Worm (Caenorhabditis elegans): Measurements from ENCODE around the gene rpl-25.1.

DNA sequence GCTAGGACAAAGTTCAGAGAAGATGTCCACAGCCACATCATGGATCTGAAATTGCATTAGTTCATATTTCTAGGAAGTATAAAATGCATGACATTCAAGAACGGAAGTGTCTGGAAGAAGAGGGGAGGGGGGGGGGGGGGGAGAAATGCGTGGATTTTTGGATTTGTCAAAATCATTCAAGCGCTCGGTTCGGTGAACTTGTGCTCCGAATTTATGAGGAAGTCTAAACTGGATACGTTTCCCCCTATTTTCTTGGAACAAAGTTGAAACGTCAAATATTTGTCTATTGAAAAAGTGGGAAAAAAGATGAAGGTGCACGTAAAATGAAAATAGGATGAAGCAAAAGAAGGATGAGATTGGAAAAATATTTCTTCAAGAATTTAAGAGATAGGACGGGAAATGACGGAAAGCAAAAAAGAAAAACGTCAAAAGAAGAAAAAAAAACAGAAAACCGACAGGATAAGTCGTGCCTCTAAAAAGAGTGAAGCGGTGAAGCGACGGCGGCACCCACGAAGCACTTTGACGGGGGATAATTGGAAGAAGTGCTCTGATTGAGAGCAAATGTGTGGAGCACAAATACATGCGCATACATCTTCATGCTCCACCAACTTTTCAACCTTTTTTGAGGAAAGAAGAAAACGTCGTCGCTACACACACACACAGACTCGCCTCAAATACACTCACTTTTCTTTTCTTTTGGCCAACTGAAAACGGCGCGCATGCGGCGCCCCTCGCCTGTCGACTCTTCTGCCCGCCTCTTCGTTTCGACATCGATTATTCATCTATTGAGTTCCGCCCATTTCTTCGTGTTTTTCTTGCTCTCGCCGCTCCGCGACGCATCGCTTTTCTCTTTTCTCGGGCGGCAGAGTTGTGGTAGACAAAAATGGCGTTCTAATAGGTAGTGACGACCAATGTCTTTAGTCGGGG is 5.9 kb downstream of the rpl-25.1 start, which contains the start of gene F55D10.4:
- TF ChIP-seq him-1 (tag; optimal IDR thresholded peaks at IDR 0.05) (peak; percentile 49), dao-5 (tag; optimal IDR thresholded peaks at IDR 0.05) (no peak), W03F9.2 (tag; optimal IDR thresholded peaks at IDR 0.05) (no peak)
